Worm (Caenorhabditis elegans) whole organism, young adult: ENCODE measurements around the gene ceh-31.
A peak's percentile ranks its signal among the peaks of the same experiment; 100 is the strongest.

Source experiments
- B0035.1 ChIP-seq: sonication (generic microtip); optimal IDR thresholded peaks from 2 replicates; lab custom pipeline; 2016; ENCODE audit warnings: missing genetic modification characterization, mild to moderate bottlenecking, missing compliant biosample characterization, missing genotype, missing genetic modification reagents
- C06A6.2 ChIP-seq: fragments of 200-800 bp; sonication (Bioruptor generic); conservative IDR thresholded peaks from 2 replicates; pipeline ENCODE4 v1.3.6; 2022; ENCODE audit warnings: missing genetic modification characterization, missing compliant biosample characterization
- C17E4.6 ChIP-seq: fragments of 200-800 bp; sonication (Bioruptor generic); IDR thresholded peaks from 2 replicates; pipeline ENCODE4 v1.3.6; 2022; ENCODE audit warnings: missing genetic modification reagents, missing genetic modification characterization, missing compliant biosample characterization
- F22D6.2 ChIP-seq: sonication (generic microtip); optimal IDR thresholded peaks from 2 replicates; lab custom pipeline; 2016; ENCODE audit warnings: mild to moderate bottlenecking, missing genetic modification characterization, missing compliant biosample characterization
- F33H1.4 ChIP-seq: fragments of 200-800 bp; sonication (Bioruptor generic); IDR thresholded peaks from 2 replicates; pipeline ENCODE4 v1.3.6; 2022; ENCODE audit warnings: missing genetic modification reagents, missing genetic modification characterization, missing compliant biosample characterization
- F37B4.10 ChIP-seq: fragments of 200-800 bp; sonication (Bioruptor generic); IDR thresholded peaks from 2 replicates; pipeline ENCODE4 v1.3.6; 2022; ENCODE audit warnings: missing genetic modification characterization, missing compliant biosample characterization
- F39B2.1 ChIP-seq: fragments of 200-800 bp; sonication (Bioruptor generic); IDR thresholded peaks from 2 replicates; pipeline ENCODE4 v1.3.6; 2022; ENCODE audit warnings: missing genetic modification reagents, missing genetic modification characterization, missing compliant biosample characterization
- F49E8.2 ChIP-seq: sonication (generic microtip); optimal IDR thresholded peaks from 3 replicates; lab custom pipeline; 2017; ENCODE audit warnings: missing genetic modification characterization, mild to moderate bottlenecking, missing compliant biosample characterization, antibody characterized with exemption, moderate library complexity; ENCODE audit not compliant: insufficient read depth
- F52B5.7 ChIP-seq: sonication (generic microtip); optimal IDR thresholded peaks from 2 replicates; lab custom pipeline; 2016; ENCODE audit warnings: mild to moderate bottlenecking, missing genetic modification characterization, missing compliant biosample characterization
- F55B11.4 ChIP-seq: sonication (generic microtip); optimal IDR thresholded peaks from 2 replicates; lab custom pipeline; 2016; ENCODE audit warnings: missing compliant biosample characterization, missing genetic modification characterization, borderline replicate concordance; ENCODE audit not compliant: insufficient read depth
- F57A8.1 ChIP-seq: fragments of 200-800 bp; sonication (Bioruptor generic); optimal IDR thresholded peaks from 2 replicates; lab custom pipeline; 2018; ENCODE audit warnings: mild to moderate bottlenecking, missing genetic modification characterization, moderate library complexity, missing compliant biosample characterization
- K11D2.4 ChIP-seq: fragments of 200-800 bp; sonication (Bioruptor generic); IDR thresholded peaks from 2 replicates; pipeline ENCODE4 v1.3.6; 2022; ENCODE audit warnings: missing genetic modification reagents, missing genetic modification characterization, missing compliant biosample characterization
- T26A5.8 ChIP-seq: sonication (generic microtip); optimal IDR thresholded peaks from 2 replicates; lab custom pipeline; 2016; ENCODE audit warnings: missing genetic modification characterization, missing compliant biosample characterization
- Y53F4B.3 ChIP-seq: fragments of 200-800 bp; sonication (Bioruptor generic); IDR thresholded peaks from 2 replicates; pipeline ENCODE4 v1.3.6; 2022; ENCODE audit warnings: missing genetic modification reagents, missing genetic modification characterization, missing compliant biosample characterization
- Y53G8AR.9 ChIP-seq: fragments of 200-800 bp; sonication (Bioruptor generic); conservative IDR thresholded peaks from 2 replicates; pipeline ENCODE4 v1.3.6; 2022; ENCODE audit warnings: missing genetic modification reagents, missing genetic modification characterization, missing compliant biosample characterization
- Y56A3A.18 ChIP-seq: fragments of 200-800 bp; sonication (Bioruptor generic); IDR thresholded peaks from 2 replicates; pipeline ENCODE4 v1.3.6; 2022; ENCODE audit warnings: missing genetic modification reagents, missing genetic modification characterization, missing compliant biosample characterization
- Y79H2A.3 ChIP-seq: fragments of 200-800 bp; sonication (Bioruptor generic); conservative IDR thresholded peaks from 2 replicates; pipeline ENCODE4 v1.3.6; 2022; ENCODE audit warnings: missing genetic modification reagents, missing genetic modification characterization, missing compliant biosample characterization
- ama-1 ChIP-seq, 3 experiments: fragments of 150-350 bp in 1 of 3; sonication (generic microtip) in 2 of 3; optimal IDR thresholded peaks; 2 replicates each; lab custom pipeline; 2014 to 2018; ENCODE audit warnings: missing biosample characterization in 2 of 3, missing genetic modification characterization in 2 of 3, missing genetic modification reagents in 2 of 3
- aptf-2 ChIP-seq: fragments of 200-800 bp; sonication (Bioruptor generic); conservative IDR thresholded peaks from 2 replicates; pipeline ENCODE4 v1.3.6; 2022; ENCODE audit warnings: missing genetic modification reagents, missing genetic modification characterization, missing compliant biosample characterization
- atf-7 ChIP-seq: sonication (generic microtip); optimal IDR thresholded peaks from 2 replicates; lab custom pipeline; 2017; ENCODE audit warnings: mild to moderate bottlenecking, missing genetic modification characterization, missing compliant biosample characterization
- athp-1 ChIP-seq: sonication (generic microtip); optimal IDR thresholded peaks from 2 replicates; lab custom pipeline; 2017; ENCODE audit warnings: mild to moderate bottlenecking, missing genetic modification characterization, missing compliant biosample characterization
- attf-6 ChIP-seq: fragments of 200-800 bp; sonication (Bioruptor generic); IDR thresholded peaks from 2 replicates; pipeline ENCODE4 v1.3.6; 2022; ENCODE audit warnings: missing genetic modification reagents, missing genetic modification characterization, missing compliant biosample characterization
- cebp-2 ChIP-seq: fragments of 200-800 bp; sonication (Bioruptor generic); IDR thresholded peaks from 2 replicates; pipeline ENCODE4 v1.3.6; 2022; ENCODE audit warnings: missing genetic modification characterization, missing compliant biosample characterization
- ceh-100 ChIP-seq: fragments of 200-800 bp; sonication (Bioruptor generic); IDR thresholded peaks from 2 replicates; pipeline ENCODE4 v1.3.6; 2022; ENCODE audit warnings: missing genetic modification reagents, missing genetic modification characterization, missing compliant biosample characterization
- ceh-79 ChIP-seq: sonication (generic microtip); optimal IDR thresholded peaks from 2 replicates; lab custom pipeline; 2017; ENCODE audit warnings: mild to moderate bottlenecking, missing genetic modification characterization, missing compliant biosample characterization
- ceh-91 ChIP-seq: fragments of 200-800 bp; sonication (Bioruptor generic); IDR thresholded peaks from 2 replicates; pipeline ENCODE4 v1.3.6; 2022; ENCODE audit warnings: missing genetic modification reagents, missing genetic modification characterization, missing compliant biosample characterization
- die-1 ChIP-seq: sonication (generic microtip); optimal IDR thresholded peaks from 2 replicates; lab custom pipeline; 2016; ENCODE audit warnings: missing genotype, mild to moderate bottlenecking, missing genetic modification characterization, missing compliant biosample characterization
- dpff-1 ChIP-seq: sonication (generic microtip); optimal IDR thresholded peaks from 2 replicates; lab custom pipeline; 2017; ENCODE audit warnings: mild to moderate bottlenecking, missing genetic modification characterization, missing compliant biosample characterization
- ekl-4 ChIP-seq: fragments of 200-800 bp; sonication (Bioruptor generic); IDR thresholded peaks from 2 replicates; pipeline ENCODE4 v1.3.6; 2022; ENCODE audit warnings: missing genetic modification reagents, missing genetic modification characterization, missing compliant biosample characterization
- fkh-3 ChIP-seq: sonication (generic microtip); optimal IDR thresholded peaks from 2 replicates; lab custom pipeline; 2016; ENCODE audit warnings: mild to moderate bottlenecking, missing genetic modification characterization, missing compliant biosample characterization
- hlh-26 ChIP-seq: fragments of 200-800 bp; sonication (Bioruptor generic); conservative IDR thresholded peaks from 2 replicates; pipeline ENCODE4 v1.3.6; 2022; ENCODE audit warnings: missing genetic modification reagents, missing genetic modification characterization, missing compliant biosample characterization
- lag-1 ChIP-seq: fragments of 200-800 bp; sonication (Bioruptor generic); IDR thresholded peaks from 2 replicates; pipeline ENCODE4 v1.3.6; 2022; ENCODE audit warnings: missing genetic modification reagents, missing genetic modification characterization, missing compliant biosample characterization
- let-526 ChIP-seq: fragments of 200-800 bp; sonication (Bioruptor generic); IDR thresholded peaks from 2 replicates; pipeline ENCODE4 v1.3.6; 2022; ENCODE audit warnings: missing genetic modification reagents, missing genetic modification characterization, missing compliant biosample characterization
- lin-35 ChIP-seq, 3 experiments: fragments of 150-350 bp in 2 of 3; sonication (generic microtip) in 1 of 3; optimal IDR thresholded peaks; 2 replicates each; lab custom pipeline; 2014 to 2018; ENCODE audit warnings: missing biosample characterization in 3 of 3, missing genetic modification characterization in 3 of 3, missing genetic modification reagents in 3 of 3
- lin-54 ChIP-seq: fragments of 200-800 bp; sonication (Bioruptor generic); optimal IDR thresholded peaks from 2 replicates; lab custom pipeline; 2018; ENCODE audit warnings: mild to moderate bottlenecking, missing genetic modification characterization, missing compliant biosample characterization
- lsy-27 ChIP-seq: sonication (generic microtip); optimal IDR thresholded peaks from 2 replicates; lab custom pipeline; 2017; ENCODE audit warnings: missing genetic modification characterization, mild to moderate bottlenecking, missing compliant biosample characterization, antibody characterized with exemption, missing genotype, borderline replicate concordance; ENCODE audit not compliant: insufficient read depth
- madf-6 ChIP-seq: fragments of 200-800 bp; sonication (Bioruptor generic); IDR thresholded peaks from 2 replicates; pipeline ENCODE4 v1.3.6; 2022; ENCODE audit warnings: missing genetic modification reagents, missing genetic modification characterization, missing compliant biosample characterization
- madf-8 ChIP-seq: fragments of 200-800 bp; sonication (Bioruptor generic); conservative IDR thresholded peaks from 2 replicates; pipeline ENCODE4 v1.3.6; 2022; ENCODE audit warnings: missing genetic modification reagents, missing genetic modification characterization, missing compliant biosample characterization
- mcd-1 ChIP-seq: fragments of 200-800 bp; sonication (Bioruptor generic); IDR thresholded peaks from 2 replicates; pipeline ENCODE4 v1.3.6; 2022; ENCODE audit warnings: missing genetic modification reagents, missing genetic modification characterization, missing compliant biosample characterization
- mes-4 ChIP-seq: sonication (generic microtip); optimal IDR thresholded peaks from 2 replicates; lab custom pipeline; 2016; ENCODE audit warnings: missing genotype, missing genetic modification characterization, missing compliant biosample characterization
- nhr-120 ChIP-seq: fragments of 200-800 bp; sonication (Bioruptor generic); IDR thresholded peaks from 2 replicates; pipeline ENCODE4 v1.3.6; 2022; ENCODE audit warnings: missing genetic modification characterization, missing compliant biosample characterization
- nhr-80 ChIP-seq: sonication (generic microtip); optimal IDR thresholded peaks from 2 replicates; lab custom pipeline; 2016; ENCODE audit warnings: missing genetic modification characterization, missing compliant biosample characterization
- pbrm-1 ChIP-seq: fragments of 200-800 bp; sonication (Bioruptor generic); IDR thresholded peaks from 2 replicates; pipeline ENCODE4 v1.3.6; 2022; ENCODE audit warnings: missing genetic modification reagents, missing genetic modification characterization, missing compliant biosample characterization
- repo-1 ChIP-seq: sonication (generic microtip); optimal IDR thresholded peaks from 2 replicates; lab custom pipeline; 2017; ENCODE audit warnings: mild to moderate bottlenecking, missing genetic modification characterization, missing compliant biosample characterization
- sptf-2 ChIP-seq: fragments of 200-800 bp; sonication (Bioruptor generic); optimal IDR thresholded peaks from 2 replicates; lab custom pipeline; 2018; ENCODE audit warnings: mild to moderate bottlenecking, missing genetic modification characterization, missing compliant biosample characterization
- tbp1 ChIP-seq: fragments of 200-800 bp; sonication (Bioruptor generic); optimal IDR thresholded peaks from 2 replicates; lab custom pipeline; 2018; ENCODE audit warnings: mild to moderate bottlenecking, missing genetic modification characterization, missing compliant biosample characterization
- ztf-28 ChIP-seq: fragments of 200-800 bp; sonication (Bioruptor generic); IDR thresholded peaks from 2 replicates; pipeline ENCODE4 v1.3.6; 2022; ENCODE audit warnings: missing genetic modification reagents, missing genetic modification characterization, missing compliant biosample characterization
- ztf-6 ChIP-seq: fragments of 200-800 bp; sonication (Bioruptor generic); IDR thresholded peaks from 2 replicates; pipeline ENCODE4 v1.3.6; 2022; ENCODE audit warnings: missing genetic modification reagents, missing genetic modification characterization, missing compliant biosample characterization

The ceh-31 gene

DNA sequence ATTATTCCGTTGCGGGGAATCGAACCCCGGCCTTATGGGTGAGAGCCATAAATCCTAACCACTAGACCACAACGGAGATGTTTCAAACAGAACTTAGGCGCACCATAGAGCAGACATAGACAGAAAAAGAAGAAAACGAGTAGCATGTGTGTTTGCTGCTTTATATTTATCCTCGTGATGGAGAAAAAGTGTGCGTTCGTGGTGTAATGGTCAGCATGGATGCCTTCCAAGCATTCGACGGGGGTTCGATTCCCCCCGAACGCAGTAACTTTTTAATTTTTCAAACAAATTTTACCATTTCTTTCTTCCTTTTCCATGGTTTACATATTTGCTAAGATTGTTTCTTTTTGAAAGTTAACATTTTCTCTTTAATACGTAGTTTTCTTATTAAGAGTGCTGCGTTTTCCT is 34.2 kb downstream of the ceh-31 start (continued):
- peak; percentile 89 for TF ChIP-seq attf-6 (GFP tag; lab: Robert Waterston, UW)
- TF ChIP-seq let-526: peak; percentile 95
- peak; percentile 97 for TF ChIP-seq T26A5.8 (tag; lab: Kevin White, UChicago)
- peak; percentile 100 for TF ChIP-seq tbp1 (GFP tag; lab: Kevin White, UChicago)
- TF ChIP-seq lsy-27 (tag; lab: Kevin White, UChicago): peak; percentile 92
- peak; percentile 82 for TF ChIP-seq madf-6 (GFP tag; lab: Robert Waterston, UW)
- TF ChIP-seq Y56A3A.18 (GFP tag; lab: Robert Waterston, UW): peak; percentile 98
- peak; percentile 88 for TF ChIP-seq C06A6.2 (GFP tag; lab: Robert Waterston, UW)
- TF ChIP-seq ceh-79 (tag; lab: Kevin White, UChicago): peak; percentile 98
- TF ChIP-seq die-1: peak; percentile 98
- TF ChIP-seq ceh-100: peak; percentile 69
- TF ChIP-seq ekl-4 (GFP tag; lab: Robert Waterston, UW): peak; percentile 93
- TF ChIP-seq Y79H2A.3 (GFP tag; lab: Robert Waterston, UW): peak; percentile 83
- TF ChIP-seq F49E8.2 (tag; lab: Kevin White, UChicago): peak; percentile 58
- peak; percentile 98 for TF ChIP-seq F52B5.7 (tag; lab: Kevin White, UChicago)
- peak; percentile 94 for TF ChIP-seq F57A8.1 (GFP tag; lab: Kevin White, UChicago)
- no peak for TF ChIP-seq F55B11.4
- peak; percentile 95 for TF ChIP-seq atf-7 (tag; lab: Kevin White, UChicago)
- peak; percentile 97 for TF ChIP-seq repo-1 (tag; lab: Kevin White, UChicago)
- peak; percentile 54 for TF ChIP-seq nhr-80 (tag; lab: Kevin White, UChicago)
- peak; percentile 97 for TF ChIP-seq ztf-28 (GFP tag; lab: Robert Waterston, UW)
- TF ChIP-seq lin-35 (GFP tag; optimal IDR thresholded peaks at IDR 0.05; lab: Kevin White, UChicago): peak; percentile 11 to 87 (median 72)
- TF ChIP-seq F22D6.2 (tag; lab: Kevin White, UChicago): peak; percentile 75
- peak; percentile 82 for TF ChIP-seq aptf-2
- TF ChIP-seq F37B4.10 (GFP tag; lab: Robert Waterston, UW): no peak
- TF ChIP-seq C17E4.6 (GFP tag; lab: Robert Waterston, UW): peak; percentile 80
- peak; percentile 94 for TF ChIP-seq athp-1 (tag; lab: Kevin White, UChicago)
- 0 out of 2 replicates have a peak, but pooled peaks have one; percentile 22 for TF ChIP-seq madf-8 (GFP tag; lab: Robert Waterston, UW)
- peak; percentile 93 for TF ChIP-seq mes-4
- peak; percentile 84 for TF ChIP-seq lin-54 (GFP tag; lab: Kevin White, UChicago)
- TF ChIP-seq lag-1 (GFP tag; lab: Robert Waterston, UW): peak; percentile 94; the same call in 1 of the 2 replicates
- TF ChIP-seq nhr-120 (GFP tag; lab: Robert Waterston, UW): peak; percentile 90; the same call in 1 of the 2 replicates
- TF ChIP-seq ama-1 (optimal IDR thresholded peaks at IDR 0.05; lab: Kevin White, UChicago): peak; percentile 18
- TF ChIP-seq ama-1 (GFP tag; optimal IDR thresholded peaks at IDR 0.05; lab: Kevin White, UChicago): peak; percentile 92 to 94
- peak; percentile 77 for TF ChIP-seq dpff-1 (tag; lab: Kevin White, UChicago)
- no peak for TF ChIP-seq hlh-26
- TF ChIP-seq F39B2.1 (GFP tag; lab: Robert Waterston, UW): 0 out of 2 replicates have a peak, but pooled peaks have one; percentile 13
- peak; percentile 91 for TF ChIP-seq B0035.1 (tag; lab: Kevin White, UChicago)
- peak; percentile 95 for TF ChIP-seq Y53G8AR.9 (GFP tag; lab: Robert Waterston, UW)
- peak; percentile 59 for TF ChIP-seq ceh-91
- peak; percentile 97 for TF ChIP-seq cebp-2 (GFP tag; lab: Robert Waterston, UW)
- peak; percentile 32 for TF ChIP-seq F33H1.4
- TF ChIP-seq fkh-3 (tag; lab: Kevin White, UChicago): peak; percentile 97
- TF ChIP-seq mcd-1 (GFP tag; lab: Robert Waterston, UW): peak; percentile 82
- peak; percentile 96 for TF ChIP-seq pbrm-1 (GFP tag; lab: Robert Waterston, UW)
- TF ChIP-seq K11D2.4 (GFP tag; lab: Robert Waterston, UW): peak; percentile 95
- peak; percentile 80 for TF ChIP-seq sptf-2
- TF ChIP-seq Y53F4B.3 (GFP tag; lab: Robert Waterston, UW): peak; percentile 92
- TF ChIP-seq ztf-6 (GFP tag; lab: Robert Waterston, UW): peak; percentile 97
